Worm (Caenorhabditis elegans): ENCODE measurements around the gene T05G5.4.

T05G5.4 gene

DNA sequence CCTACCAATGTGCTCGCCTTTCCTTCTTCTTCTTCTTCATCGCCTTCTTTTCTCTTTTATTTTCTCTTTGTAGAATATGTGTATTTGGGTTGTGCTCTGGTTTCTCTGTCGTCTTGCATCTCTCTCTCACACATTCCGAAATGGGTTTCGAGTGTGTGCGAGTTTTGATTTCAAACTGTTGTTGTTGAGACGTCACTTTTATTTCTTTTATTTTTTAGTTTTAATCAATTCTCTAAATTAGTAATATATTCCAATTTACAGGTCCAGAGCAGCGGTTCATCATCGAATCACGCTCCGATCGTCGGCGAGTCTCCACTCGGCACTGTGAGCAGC, 44.2 kb upstream of the T05G5.4 start:
- peak; percentile 2 for TF ChIP-seq nfya-1 (tag; optimal IDR thresholded peaks at IDR 0.05)
- no peak for TF ChIP-seq unc-55 (GFP tag; optimal IDR thresholded peaks at IDR 0.05)
- no peak for TF ChIP-seq ceh-48 (tag; optimal IDR thresholded peaks at IDR 0.05)
- TF ChIP-seq fkh-6 (tag; optimal IDR thresholded peaks at IDR 0.05): no peak

ce11 chrIII:9705157-9705905, 43.4 kb upstream of the T05G5.4 start:
- TF ChIP-seq C08G9.2 (tag; optimal IDR thresholded peaks at IDR 0.05) (peak; percentile 13), hlh-15 (tag; optimal IDR thresholded peaks at IDR 0.05) (no peak), K09A11.1 (tag; optimal IDR thresholded peaks at IDR 0.05; ENCODE audit: insufficient read depth) (no peak), nhr-232 (tag; optimal IDR thresholded peaks at IDR 0.05) (peak; percentile 37), pros-1 (tag; optimal IDR thresholded peaks at IDR 0.05) (no peak), elt-4 (tag; optimal IDR thresholded peaks at IDR 0.05) (no peak), elt-2 (tag; optimal IDR thresholded peaks at IDR 0.05) (no peak), sdc-2 (tag; optimal IDR thresholded peaks at IDR 0.05) (peak; percentile 8), fkh-6 (tag; optimal IDR thresholded peaks at IDR 0.05) (peak; percentile 4), pha-4 (tag; optimal IDR thresholded peaks at IDR 0.05) (no peak), nfya-1 (tag; optimal IDR thresholded peaks at IDR 0.05) (peak; percentile 15)

- TF ChIP-seq fax-1 (tag; optimal IDR thresholded peaks at IDR 0.05) (no peak), tbx-7 (tag; optimal IDR thresholded peaks at IDR 0.05) (no peak), hlh-6 (tag; optimal IDR thresholded peaks at IDR 0.05) (no peak), ceh-48 (tag; optimal IDR thresholded peaks at IDR 0.05) (no peak), pros-1 (tag; optimal IDR thresholded peaks at IDR 0.05) (no peak), npax-4 (tag; optimal IDR thresholded peaks at IDR 0.05) (no peak), ceh-34 (tag; optimal IDR thresholded peaks at IDR 0.05) (no peak), syd-9 (tag; optimal IDR thresholded peaks at IDR 0.05) (no peak), lin-11 (tag; optimal IDR thresholded peaks at IDR 0.05) (no peak), pha-2 (tag; optimal IDR thresholded peaks at IDR 0.05) (no peak), Y22D7AL.16 (tag; optimal IDR thresholded peaks at IDR 0.05) (no peak)
Observed at ce11 chrIII:9711163-9711562, 37.6 kb upstream of the T05G5.4 start.

DNA sequence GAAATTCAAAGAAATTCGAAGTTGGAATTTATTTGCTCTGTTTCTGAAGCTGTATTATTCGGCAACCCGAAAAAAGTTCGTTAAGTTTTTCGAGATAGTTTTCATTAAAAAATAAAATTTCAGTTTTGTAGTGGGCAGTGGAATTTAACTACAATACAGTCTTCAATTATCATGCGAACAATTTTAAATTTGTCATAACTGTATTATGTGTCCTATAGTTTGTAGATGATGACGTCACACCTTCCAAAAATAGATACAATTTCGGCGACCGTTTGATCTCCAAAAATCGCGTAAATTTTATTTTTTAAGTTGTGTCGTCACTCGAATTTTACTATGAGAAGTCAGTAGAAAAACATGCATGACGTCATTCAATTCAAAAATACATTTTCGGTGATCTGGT, 35.6 kb upstream of the T05G5.4 start:
- TF ChIP-seq ceh-9 (tag; optimal IDR thresholded peaks at IDR 0.05): no peak
- TF ChIP-seq ztf-16 (tag; optimal IDR thresholded peaks at IDR 0.05): no peak
- TF ChIP-seq sox-4 (tag; optimal IDR thresholded peaks at IDR 0.05): no peak

DNA sequence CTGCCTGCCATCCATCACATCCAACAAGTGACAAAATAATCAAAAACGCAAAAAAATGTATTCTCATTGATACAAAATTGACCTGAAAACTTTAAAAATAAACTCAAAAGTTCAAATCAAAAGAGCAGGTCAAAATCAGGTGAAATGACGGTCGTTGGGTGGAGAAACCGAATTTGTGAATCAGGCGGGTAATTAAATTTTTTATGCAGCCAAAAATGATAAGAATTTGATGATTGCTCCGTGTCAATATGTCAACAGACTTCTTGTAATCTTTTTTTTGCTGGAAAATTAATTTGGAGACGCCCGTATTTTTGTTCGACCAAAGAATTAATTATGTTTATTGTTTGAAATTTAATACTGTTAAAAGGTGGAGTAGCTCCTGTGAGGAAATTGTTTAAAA, 34.9 kb upstream of the T05G5.4 start, which contains the start of gene ncx-6:
ncx-6 (minus strand) TSS at position 88 of the 400 bp plus-strand sequence.
- no peak for TF ChIP-seq K09A11.1 (tag; optimal IDR thresholded peaks at IDR 0.05; ENCODE audit: insufficient read depth)
- no peak for TF ChIP-seq ceh-48 (tag; optimal IDR thresholded peaks at IDR 0.05)
- TF ChIP-seq elt-2 (tag; optimal IDR thresholded peaks at IDR 0.05): no peak
- TF ChIP-seq T23F11.4 (GFP tag; optimal IDR thresholded peaks at IDR 0.05): no peak
- TF ChIP-seq nhr-232 (tag; optimal IDR thresholded peaks at IDR 0.05): no peak
- no peak for TF ChIP-seq ceh-22 (tag; optimal IDR thresholded peaks at IDR 0.05)
- no peak for TF ChIP-seq madf-2 (tag; optimal IDR thresholded peaks at IDR 0.05)
- no peak for TF ChIP-seq unc-86 (tag; optimal IDR thresholded peaks at IDR 0.05)
- TF ChIP-seq fkh-6 (tag; optimal IDR thresholded peaks at IDR 0.05): no peak
- no peak for TF ChIP-seq elt-4 (tag; optimal IDR thresholded peaks at IDR 0.05)
- TF ChIP-seq ceh-45 (GFP tag; IDR thresholded peaks at IDR 0.05): no peak
- TF ChIP-seq ceh-6 (GFP tag; optimal IDR thresholded peaks at IDR 0.05): no peak
- no peak for TF ChIP-seq K02D7.2 (tag; optimal IDR thresholded peaks at IDR 0.05)
- no peak for TF ChIP-seq pax-1 (tag; optimal IDR thresholded peaks at IDR 0.05)
- TF ChIP-seq rnt-1 (tag; optimal IDR thresholded peaks at IDR 0.05): no peak
- TF ChIP-seq ahr-1 (tag; optimal IDR thresholded peaks at IDR 0.05): no peak
- no peak for TF ChIP-seq ets-4 (tag; optimal IDR thresholded peaks at IDR 0.05)
- TF ChIP-seq unc-3 (GFP tag; conservative IDR thresholded peaks at IDR 0.05): no peak
- no peak for TF ChIP-seq unc-3 (tag; optimal IDR thresholded peaks at IDR 0.05)
